Fruit fly (Drosophila melanogaster) whole organism, embryonic: ENCODE data around the gene CG7728.

Experiments
- Adf1 ChIP-seq: fragments of 200-800 bp; sonication (Bioruptor generic); IDR thresholded peaks from 2 replicates; pipeline ENCODE4 v1.3.6; 2022; ENCODE audit warnings: missing biosample characterization, missing genetic modification characterization
- Aef1 ChIP-seq: fragments of 200-800 bp; sonication (Bioruptor generic); IDR thresholded peaks from 3 replicates; pipeline ENCODE4 v1.3.6; 2022; ENCODE audit warnings: missing biosample characterization, missing genetic modification characterization
- Atf6 ChIP-seq: fragments of 200-800 bp; sonication (Bioruptor generic); IDR thresholded peaks from 2 replicates; pipeline ENCODE4 v1.3.6; 2022; ENCODE audit warnings: missing biosample characterization, missing genetic modification characterization
- Bgb ChIP-seq: fragments of 200-800 bp; sonication (Bioruptor generic); IDR thresholded peaks from 2 replicates; pipeline ENCODE4 v1.3.6; 2022; ENCODE audit warnings: missing biosample characterization, missing genetic modification characterization; ENCODE audit not compliant: partially characterized antibody
- CG1024 ChIP-seq: fragments of 200-800 bp; sonication (Bioruptor generic); IDR thresholded peaks from 2 replicates; pipeline ENCODE4 v1.3.6; 2022; ENCODE audit warnings: missing biosample characterization, missing genetic modification characterization
- CG10462 ChIP-seq: fragments of 200-800 bp; sonication (Bioruptor generic); optimal IDR thresholded peaks from 2 replicates; lab custom pipeline; 2016; ENCODE audit warnings: missing biosample characterization, missing genetic modification characterization
- CG10979 ChIP-seq: fragments of 200-800 bp; sonication (Bioruptor generic); optimal IDR thresholded peaks from 2 replicates; lab custom pipeline; 2018; ENCODE audit warnings: missing biosample characterization, mild to moderate bottlenecking, missing genetic modification characterization, moderate library complexity
- CG11085 ChIP-seq: fragments of 200-800 bp; sonication (Bioruptor generic); IDR thresholded peaks from 2 replicates; pipeline ENCODE4 v1.3.6; 2022; ENCODE audit warnings: missing biosample characterization, missing genetic modification characterization
- CG12104 ChIP-seq: fragments of 200-800 bp; sonication (Bioruptor generic); optimal IDR thresholded peaks from 3 replicates; lab custom pipeline; 2016; ENCODE audit warnings: missing biosample characterization, missing genetic modification characterization
- CG14014 ChIP-seq: fragments of 200-800 bp; sonication (Bioruptor generic); IDR thresholded peaks from 2 replicates; pipeline ENCODE4 v1.3.6; 2022; ENCODE audit warnings: missing biosample characterization, missing genetic modification characterization
- CG15601 ChIP-seq: fragments of 200-800 bp; sonication (Bioruptor generic); optimal IDR thresholded peaks from 3 replicates; lab custom pipeline; 2019; ENCODE audit warnings: missing biosample characterization, mild to moderate bottlenecking, missing genetic modification characterization, moderate library complexity
- CG1603 ChIP-seq: fragments of 200-800 bp; sonication (Bioruptor generic); optimal IDR thresholded peaks from 2 replicates; lab custom pipeline; 2019; ENCODE audit warnings: missing biosample characterization, mild to moderate bottlenecking, missing genetic modification characterization, moderate library complexity
- CG16815 ChIP-seq: fragments of 200-800 bp; sonication (Bioruptor generic); optimal IDR thresholded peaks from 3 replicates; lab custom pipeline; 2017; ENCODE audit warnings: missing biosample characterization, mild to moderate bottlenecking, missing genetic modification characterization
- CG31224 ChIP-seq: fragments of 200-800 bp; sonication (Bioruptor generic); IDR thresholded peaks from 2 replicates; pipeline ENCODE4 v1.3.6; 2022; ENCODE audit warnings: missing biosample characterization, missing genetic modification characterization
- CG5245 ChIP-seq: fragments of 200-800 bp; sonication (Bioruptor generic); optimal IDR thresholded peaks from 3 replicates; lab custom pipeline; 2016; ENCODE audit warnings: missing biosample characterization, missing genetic modification characterization
- CG7839 ChIP-seq: fragments of 200-800 bp; sonication (Bioruptor generic); optimal IDR thresholded peaks from 3 replicates; lab custom pipeline; 2018; ENCODE audit warnings: missing biosample characterization, mild to moderate bottlenecking, missing genetic modification characterization, moderate library complexity
- CG9215 ChIP-seq: fragments of 200-800 bp; sonication (Bioruptor generic); IDR thresholded peaks from 2 replicates; pipeline ENCODE4 v1.3.6; 2022; ENCODE audit warnings: missing biosample characterization, missing genetic modification characterization
- CHES-1-like ChIP-seq: fragments of 200-800 bp; sonication (Bioruptor generic); optimal IDR thresholded peaks from 2 replicates; lab custom pipeline; 2016; ENCODE audit warnings: missing biosample characterization, missing genetic modification characterization
- CrebB ChIP-seq: fragments of 200-800 bp; sonication (Bioruptor generic); optimal IDR thresholded peaks from 3 replicates; lab custom pipeline; 2018; ENCODE audit warnings: missing biosample characterization, mild to moderate bottlenecking, missing genetic modification characterization
- D ChIP-seq, 2 experiments: fragments of 200-800 bp in 1 of 2; fragments of >200 bp in 1 of 2; sonication (Bioruptor generic) in 1 of 2; optimal IDR thresholded peaks; 2 replicates in 1 of 2; 3 replicates in 1 of 2; lab custom pipeline; 2017; ENCODE audit warnings: mild to moderate bottlenecking in 1 of 2, missing biosample characterization in 1 of 2, missing genetic modification characterization in 1 of 2, missing genetic modification reagents in 1 of 2
- D19A ChIP-seq: fragments of 200-800 bp; optimal IDR thresholded peaks from 3 replicates; lab custom pipeline; 2019; ENCODE audit warnings: missing biosample characterization, mild to moderate bottlenecking, missing genetic modification characterization, moderate library complexity
- Drgx ChIP-seq: fragments of 200-800 bp; sonication (Bioruptor generic); IDR thresholded peaks from 2 replicates; pipeline ENCODE4 v1.3.6; 2022; ENCODE audit warnings: missing biosample characterization, missing genetic modification characterization
- HmgZ ChIP-seq: fragments of 200-800 bp; sonication (Bioruptor generic); optimal IDR thresholded peaks from 2 replicates; lab custom pipeline; 2018; ENCODE audit warnings: missing biosample characterization, mild to moderate bottlenecking, missing genetic modification characterization
- Hr3 ChIP-seq: fragments of 200-800 bp; sonication (Bioruptor generic); optimal IDR thresholded peaks from 3 replicates; lab custom pipeline; 2016; ENCODE audit warnings: missing biosample characterization, missing genetic modification characterization
- Lpt ChIP-seq: fragments of >200 bp; optimal IDR thresholded peaks from 2 replicates; lab custom pipeline; 2018; ENCODE audit warnings: missing biosample characterization, missing genetic modification characterization
- Nf-YB ChIP-seq: fragments of 200-800 bp; sonication (Bioruptor generic); optimal IDR thresholded peaks from 3 replicates; lab custom pipeline; 2019; ENCODE audit warnings: missing biosample characterization, mild to moderate bottlenecking, missing genetic modification characterization, moderate library complexity
- Sox100B ChIP-seq: fragments of 200-800 bp; sonication (Bioruptor generic); optimal IDR thresholded peaks from 3 replicates; lab custom pipeline; 2018; ENCODE audit warnings: missing biosample characterization, mild to moderate bottlenecking, missing genetic modification characterization
- Sox102F ChIP-seq: fragments of 200-800 bp; sonication (Bioruptor generic); optimal IDR thresholded peaks from 2 replicates; lab custom pipeline; 2018; ENCODE audit warnings: missing biosample characterization, mild to moderate bottlenecking, missing genetic modification characterization, moderate library complexity
- ac ChIP-seq: fragments of 200-800 bp; sonication (Bioruptor generic); optimal IDR thresholded peaks from 3 replicates; lab custom pipeline; 2017; ENCODE audit warnings: missing biosample characterization, mild to moderate bottlenecking, missing genetic modification characterization
- az2 ChIP-seq: fragments of 200-800 bp; sonication (Bioruptor generic); optimal IDR thresholded peaks from 3 replicates; lab custom pipeline; 2016; ENCODE audit warnings: missing biosample characterization, missing genetic modification characterization
- bcd ChIP-seq: fragments of 200-800 bp; sonication (Bioruptor generic); optimal IDR thresholded peaks from 2 replicates; lab custom pipeline; 2017; ENCODE audit warnings: missing biosample characterization, mild to moderate bottlenecking, missing genetic modification characterization
- caup ChIP-seq: fragments of 200-800 bp; sonication (Bioruptor generic); optimal IDR thresholded peaks from 3 replicates; lab custom pipeline; 2017; ENCODE audit warnings: missing biosample characterization, mild to moderate bottlenecking, missing genetic modification characterization, moderate library complexity; ENCODE audit not compliant: severe bottlenecking
- cg ChIP-seq: fragments of 200-800 bp; sonication (Bioruptor generic); optimal IDR thresholded peaks from 3 replicates; lab custom pipeline; 2019; ENCODE audit warnings: missing biosample characterization, mild to moderate bottlenecking, missing genetic modification characterization, moderate library complexity
- crc ChIP-seq: fragments of 200-800 bp; sonication (Bioruptor generic); optimal IDR thresholded peaks from 2 replicates; lab custom pipeline; 2016; ENCODE audit warnings: missing biosample characterization, missing genetic modification characterization
- dysf ChIP-seq: fragments of 200-800 bp; sonication (Bioruptor generic); IDR thresholded peaks from 3 replicates; pipeline ENCODE4 v1.3.6; 2022; ENCODE audit warnings: missing biosample characterization, missing genetic modification characterization
- her ChIP-seq: fragments of 200-800 bp; sonication (Bioruptor generic); optimal IDR thresholded peaks from 2 replicates; lab custom pipeline; 2016; ENCODE audit warnings: missing biosample characterization, missing genetic modification characterization
- hkb ChIP-seq, 2 experiments: fragments of 200-800 bp in 1 of 2; fragments of >200 bp in 1 of 2; sonication (Bioruptor generic) in 1 of 2; IDR thresholded peaks in 1 of 2; optimal IDR thresholded peaks in 1 of 2; 2 replicates each; pipeline versions ENCODE4 v1.3.6 to Lab custom; 2017 to 2022; ENCODE audit warnings: missing biosample characterization in 1 of 2, missing genetic modification characterization in 1 of 2
- maf-S ChIP-seq: fragments of 200-800 bp; sonication (Bioruptor generic); optimal IDR thresholded peaks from 2 replicates; lab custom pipeline; 2016; ENCODE audit warnings: missing biosample characterization, missing genetic modification characterization
- odd ChIP-seq: fragments of 200-800 bp; sonication (Bioruptor generic); optimal IDR thresholded peaks from 2 replicates; lab custom pipeline; 2017; ENCODE audit warnings: missing biosample characterization, mild to moderate bottlenecking, missing genetic modification characterization
- org-1 ChIP-seq: fragments of 200-800 bp; sonication (Bioruptor generic); optimal IDR thresholded peaks from 2 replicates; lab custom pipeline; 2017; ENCODE audit warnings: missing biosample characterization, missing genetic modification characterization
- phol ChIP-seq: fragments of 200-800 bp; sonication (Bioruptor generic); optimal IDR thresholded peaks from 3 replicates; lab custom pipeline; 2018; ENCODE audit warnings: missing biosample characterization, mild to moderate bottlenecking, missing genetic modification characterization, moderate library complexity
- ranshi ChIP-seq: fragments of 200-800 bp; sonication (Bioruptor generic); IDR thresholded peaks from 2 replicates; pipeline ENCODE4 v1.3.6; 2022; ENCODE audit warnings: missing biosample characterization, missing genetic modification characterization
- slbo ChIP-seq: fragments of 200-800 bp; sonication (Bioruptor generic); IDR thresholded peaks from 2 replicates; pipeline ENCODE4 v1.3.6; 2022; ENCODE audit warnings: missing biosample characterization, missing genetic modification characterization
- sna ChIP-seq: fragments of 200-800 bp; sonication (Bioruptor generic); IDR thresholded peaks from 2 replicates; pipeline ENCODE4 v1.3.6; 2022; ENCODE audit warnings: missing biosample characterization, missing genetic modification characterization; ENCODE audit not compliant: partially characterized antibody
- trem ChIP-seq: fragments of 200-800 bp; optimal IDR thresholded peaks from 3 replicates; lab custom pipeline; 2019; ENCODE audit warnings: missing biosample characterization, mild to moderate bottlenecking, missing genetic modification characterization, moderate library complexity
- twi ChIP-seq: fragments of 200-800 bp; optimal IDR thresholded peaks from 2 replicates; lab custom pipeline; 2019; ENCODE audit warnings: missing biosample characterization, mild to moderate bottlenecking, missing genetic modification characterization, moderate library complexity
- z ChIP-seq: fragments of 200-800 bp; sonication (Bioruptor generic); IDR thresholded peaks from 3 replicates; pipeline ENCODE4 v1.3.6; 2022; ENCODE audit warnings: missing biosample characterization, missing genetic modification characterization

The CG7728 gene

dm6 chr3L:16986062-16987013 is 30.0 kb upstream of the CG7728 start (continued):
- TF ChIP-seq maf-S (GFP tag; lab: Kevin White, UChicago) (no peak), z (GFP tag; lab: Robert Waterston, UW) (peak; percentile 43; the same call in 1 of the 3 replicates), org-1 (GFP tag; lab: Kevin White, UChicago) (peak; percentile 5), Aef1 (GFP tag; lab: Robert Waterston, UW) (0 out of 3 replicates have a peak, but pooled peaks have one; percentile 18), CG12104 (GFP tag; lab: Kevin White, UChicago) (peak; percentile 68), trem (tag; lab: Kevin White, UChicago) (no peak), CG10979 (tag; lab: Kevin White, UChicago) (peak; percentile 47), Bgb (GFP tag; lab: Robert Waterston, UW) (no peak), CG10462 (GFP tag; lab: Kevin White, UChicago) (peak; percentile 18), bcd (GFP tag; lab: Kevin White, UChicago) (peak; percentile 58), D19A (peak; percentile 16), ranshi (GFP tag; lab: Robert Waterston, UW) (peak; percentile 61), Sox102F (peak; percentile 60), her (GFP tag; lab: Kevin White, UChicago) (no peak), sna (GFP tag; lab: Robert Waterston, UW) (no peak), Drgx (GFP tag; lab: Robert Waterston, UW) (peak; percentile 80), CG5245 (GFP tag; lab: Kevin White, UChicago) (no peak), CG7839 (tag; lab: Kevin White, UChicago) (peak; percentile 69), HmgZ (tag; lab: Kevin White, UChicago) (peak; percentile 7), phol (peak; percentile 66), CrebB (tag; lab: Kevin White, UChicago) (peak; percentile 6), CG9215 (GFP tag; lab: Robert Waterston, UW) (peak; percentile 51; the same call in 1 of the 2 replicates), Lpt (GFP tag; lab: Kevin White, UChicago) (no peak), Nf-YB (peak; percentile 35), Atf6 (GFP tag; lab: Robert Waterston, UW) (peak; percentile 42; the same call in 1 of the 2 replicates), Sox100B (GFP tag; lab: Kevin White, UChicago) (peak; percentile 82), hkb (optimal IDR thresholded peaks at IDR 0.05; lab: Kevin White, UChicago) (no peak), hkb (GFP tag; IDR thresholded peaks at IDR 0.05; lab: Robert Waterston, UW) (no peak; the same call in 1 of the 2 replicates), CHES-1-like (GFP tag; lab: Kevin White, UChicago) (no peak), cg (GFP tag; lab: Kevin White, UChicago) (peak; percentile 52), Adf1 (GFP tag; lab: Robert Waterston, UW) (peak; percentile 10; the same call in 1 of the 2 replicates), Hr3 (GFP tag; lab: Kevin White, UChicago) (peak; percentile 29), az2 (GFP tag; lab: Kevin White, UChicago) (peak; percentile 52), odd (GFP tag; lab: Kevin White, UChicago) (peak; percentile 65), CG14014 (GFP tag; lab: Robert Waterston, UW) (peak; percentile 42; the same call in 1 of the 2 replicates), ac (GFP tag; lab: Kevin White, UChicago) (no peak), slbo (GFP tag; lab: Robert Waterston, UW) (peak; percentile 67), CG1024 (peak; percentile 49; the same call in 1 of the 2 replicates), CG11085 (GFP tag; lab: Robert Waterston, UW) (no peak), D (optimal IDR thresholded peaks at IDR 0.05; lab: Kevin White, UChicago) (no peak), D (GFP tag; optimal IDR thresholded peaks at IDR 0.05; lab: Kevin White, UChicago) (peak; percentile 67), twi (tag; lab: Kevin White, UChicago) (no peak), caup (GFP tag; lab: Kevin White, UChicago) (peak; percentile 19), CG16815 (GFP tag; lab: Kevin White, UChicago) (peak; percentile 27), crc (no peak), CG15601 (tag; lab: Kevin White, UChicago) (no peak), dysf (GFP tag; lab: Robert Waterston, UW) (peak; percentile 55), CG31224 (GFP tag; lab: Robert Waterston, UW) (no peak), CG1603 (tag; lab: Kevin White, UChicago) (peak; percentile 46)
